Worm (Caenorhabditis elegans) whole organism, L1 larva: ENCODE data around the gene F09E5.16.

Experiments
- C04F5.9 ChIP-seq: sonication (generic microtip); optimal IDR thresholded peaks from 2 replicates; lab custom pipeline; 2016; ENCODE audit warnings: missing genetic modification characterization, missing compliant biosample characterization
- Y116A8C.19 ChIP-seq: sonication (generic microtip); optimal IDR thresholded peaks from 2 replicates; lab custom pipeline; 2016; ENCODE audit warnings: missing compliant biosample characterization, missing genetic modification characterization, borderline replicate concordance
- alr-1 ChIP-seq: fragments of 200-800 bp; sonication (Bioruptor generic); optimal IDR thresholded peaks from 2 replicates; lab custom pipeline; 2018; ENCODE audit warnings: borderline replicate concordance, mild to moderate bottlenecking, missing genetic modification characterization, missing compliant biosample characterization
- aly-2 ChIP-seq: fragments of 150-350 bp; optimal IDR thresholded peaks from 2 replicates; lab custom pipeline; 2014; ENCODE audit warnings: missing biosample characterization, missing genetic modification characterization
- ceh-8 ChIP-seq: fragments of 200-800 bp; sonication (Bioruptor generic); optimal IDR thresholded peaks from 2 replicates; lab custom pipeline; 2018; ENCODE audit warnings: mild to moderate bottlenecking, missing genetic modification characterization, moderate library complexity, missing compliant biosample characterization
- ceh-82 ChIP-seq, 3 experiments: fragments of 150-350 bp in 1 of 3; sonication (generic microtip) in 2 of 3; optimal IDR thresholded peaks; 2 replicates each; lab custom pipeline; 2014 to 2017; ENCODE audit warnings: missing biosample characterization in 3 of 3, missing genetic modification characterization in 3 of 3
- ceh-88 ChIP-seq: fragments of 200-800 bp; sonication (Bioruptor generic); IDR thresholded peaks from 2 replicates; pipeline ENCODE4 v1.3.6; 2022; ENCODE audit warnings: missing genetic modification characterization, missing compliant biosample characterization
- dpl-1 ChIP-seq, 3 experiments: fragments of 150-350 bp in 2 of 3; sonication (generic microtip) in 1 of 3; optimal IDR thresholded peaks; 2 replicates each; lab custom pipeline; 2014 to 2017; ENCODE audit warnings: missing biosample characterization in 3 of 3, missing genetic modification characterization in 3 of 3, missing genetic modification reagents in 3 of 3
- dsc-1 ChIP-seq: sonication (generic microtip); optimal IDR thresholded peaks from 2 replicates; lab custom pipeline; 2016; ENCODE audit warnings: mild to moderate bottlenecking, missing genetic modification characterization, missing compliant biosample characterization
- efl-1 ChIP-seq, 4 experiments: fragments of 150-350 bp; optimal IDR thresholded peaks in 3 of 4; peaks in 1 of 4; 1 replicate in 1 of 4; 2 replicates in 3 of 4; lab custom pipeline; 2014; ENCODE audit warnings: missing biosample characterization in 2 of 4, missing genetic modification characterization in 2 of 4, missing genetic modification reagents in 2 of 4
- efl-3 ChIP-seq: fragments of 200-800 bp; sonication (Bioruptor generic); optimal IDR thresholded peaks from 2 replicates; lab custom pipeline; 2018; ENCODE audit warnings: mild to moderate bottlenecking, missing genetic modification characterization, missing compliant biosample characterization
- egl-13 ChIP-seq: sonication (generic microtip); optimal IDR thresholded peaks from 2 replicates; lab custom pipeline; 2016; ENCODE audit warnings: missing genotype, missing genetic modification reagents, missing genetic modification characterization, missing compliant biosample characterization
- elt-2 ChIP-seq: sonication (generic microtip); optimal IDR thresholded peaks from 2 replicates; lab custom pipeline; 2016; ENCODE audit warnings: missing genetic modification characterization, mild to moderate bottlenecking, inconsistent platforms, missing compliant biosample characterization, missing genetic modification reagents
- fkh-10 ChIP-seq: sonication (generic microtip); optimal IDR thresholded peaks from 2 replicates; lab custom pipeline; 2017; ENCODE audit warnings: missing biosample characterization, missing genetic modification reagents, missing genetic modification characterization
- fkh-8 ChIP-seq: sonication (generic microtip); optimal IDR thresholded peaks from 2 replicates; lab custom pipeline; 2016; ENCODE audit warnings: mild to moderate bottlenecking, missing genetic modification characterization, missing compliant biosample characterization
- fos-1 ChIP-seq: fragments of 150-350 bp; optimal IDR thresholded peaks from 2 replicates; lab custom pipeline; 2014; ENCODE audit warnings: missing biosample characterization, missing genetic modification characterization
- grh-1 ChIP-seq: fragments of 200-800 bp; sonication (Bioruptor generic); IDR thresholded peaks from 2 replicates; pipeline ENCODE4 v1.3.6; 2022; ENCODE audit warnings: missing genetic modification reagents, missing genetic modification characterization, missing compliant biosample characterization
- lin-14 ChIP-seq: fragments of 200-800 bp; sonication (Bioruptor generic); optimal IDR thresholded peaks from 2 replicates; lab custom pipeline; 2018; ENCODE audit warnings: mild to moderate bottlenecking, missing genetic modification characterization, moderate library complexity, missing compliant biosample characterization
- lin-15B ChIP-seq: fragments of 150-350 bp; sonication (generic microtip); optimal IDR thresholded peaks from 3 replicates; lab custom pipeline; 2014; ENCODE audit warnings: missing biosample characterization, missing genetic modification characterization
- lin-35 ChIP-seq, 2 experiments: fragments of 150-350 bp; optimal IDR thresholded peaks; 2 replicates each; lab custom pipeline; 2014; ENCODE audit warnings: missing biosample characterization in 2 of 2, missing genetic modification characterization in 2 of 2, missing genetic modification reagents in 2 of 2
- lir-3 ChIP-seq: sonication (generic microtip); optimal IDR thresholded peaks from 2 replicates; lab custom pipeline; 2016; ENCODE audit warnings: mild to moderate bottlenecking, missing genetic modification characterization, moderate library complexity, missing compliant biosample characterization; ENCODE audit not compliant: poor library complexity
- lsy-2 ChIP-seq, 2 experiments: fragments of 150-350 bp; optimal IDR thresholded peaks; 2 replicates each; lab custom pipeline; 2014; ENCODE audit warnings: missing biosample characterization in 2 of 2, missing genetic modification characterization in 2 of 2
- mab-9 ChIP-seq: fragments of 200-800 bp; sonication (Bioruptor generic); IDR thresholded peaks from 2 replicates; pipeline ENCODE4 v1.3.6; 2022; ENCODE audit warnings: missing genetic modification reagents, missing genetic modification characterization, missing compliant biosample characterization
- nhr-19 ChIP-seq: fragments of 200-800 bp; sonication (Bioruptor generic); conservative IDR thresholded peaks from 2 replicates; pipeline ENCODE4 v1.3.6; 2022; ENCODE audit warnings: missing genetic modification characterization, missing compliant biosample characterization
- nhr-47 ChIP-seq: sonication (generic microtip); optimal IDR thresholded peaks from 2 replicates; lab custom pipeline; 2016; ENCODE audit warnings: mild to moderate bottlenecking, missing genetic modification characterization, moderate library complexity, missing compliant biosample characterization
- nhr-71 ChIP-seq: sonication (generic microtip); optimal IDR thresholded peaks from 2 replicates; lab custom pipeline; 2016; ENCODE audit warnings: mild to moderate bottlenecking, missing genetic modification characterization, moderate library complexity, missing compliant biosample characterization
- nhr-85 ChIP-seq: sonication (generic microtip); peaks from one replicate; lab custom pipeline; 2016; ENCODE audit warnings: missing genetic modification characterization, inconsistent platforms, missing compliant biosample characterization
- nhr-90 ChIP-seq: sonication (generic microtip); optimal IDR thresholded peaks from 2 replicates; lab custom pipeline; 2016; ENCODE audit warnings: mild to moderate bottlenecking, missing genetic modification characterization, missing compliant biosample characterization; ENCODE audit not compliant: poor library complexity
- pax-3 ChIP-seq: fragments of 200-800 bp; sonication (Bioruptor generic); optimal IDR thresholded peaks from 2 replicates; lab custom pipeline; 2018; ENCODE audit warnings: mild to moderate bottlenecking, missing genetic modification characterization, moderate library complexity, missing compliant biosample characterization
- pqm-1 ChIP-seq: sonication (generic microtip); optimal IDR thresholded peaks from 3 replicates; lab custom pipeline; 2017; ENCODE audit warnings: missing biosample characterization, missing genetic modification characterization
- rnt-1 ChIP-seq: sonication (generic microtip); optimal IDR thresholded peaks from 2 replicates; lab custom pipeline; 2016; ENCODE audit warnings: mild to moderate bottlenecking, missing genetic modification characterization, moderate library complexity, missing compliant biosample characterization
- skn-1 ChIP-seq: fragments of 150-350 bp; optimal IDR thresholded peaks from 2 replicates; lab custom pipeline; 2014; ENCODE audit warnings: missing biosample characterization, missing genetic modification characterization
- snpc-4 ChIP-seq: fragments of 150-350 bp; optimal IDR thresholded peaks from 2 replicates; lab custom pipeline; 2014; ENCODE audit warnings: missing biosample characterization, missing genetic modification characterization
- snu-23 ChIP-seq: sonication (generic microtip); optimal IDR thresholded peaks from 2 replicates; lab custom pipeline; 2016; ENCODE audit warnings: missing genetic modification characterization, missing compliant biosample characterization
- vab-15 ChIP-seq: sonication (generic microtip); optimal IDR thresholded peaks from 2 replicates; lab custom pipeline; 2017; ENCODE audit warnings: missing genotype, mild to moderate bottlenecking, missing genetic modification characterization, missing compliant biosample characterization
- ztf-11 ChIP-seq, 2 experiments: sonication (generic microtip); optimal IDR thresholded peaks; 2 replicates each; lab custom pipeline; 2016 to 2017; ENCODE audit warnings: missing genetic modification characterization in 2 of 2, missing biosample characterization in 1 of 2, missing compliant biosample characterization in 1 of 2

F09E5.16 gene

DNA sequence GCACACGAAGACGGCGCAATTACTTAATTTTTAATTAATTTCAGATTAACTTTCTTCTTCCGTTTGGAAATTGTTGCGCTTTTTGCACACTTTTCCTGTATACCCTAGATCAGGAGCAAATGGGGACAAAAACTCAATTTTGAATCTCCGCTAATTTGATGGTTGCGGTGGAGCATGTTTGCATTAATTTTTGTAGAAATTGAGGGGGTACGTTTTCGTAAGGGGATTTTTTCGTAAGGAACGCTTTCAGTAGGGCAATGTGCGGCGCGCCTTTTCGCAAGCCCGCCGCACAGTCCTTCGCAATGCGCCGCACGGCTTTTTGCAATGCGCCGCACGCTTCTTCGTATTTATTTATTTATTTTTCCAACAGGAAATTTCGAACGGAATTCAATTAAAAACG lies 19.2 kb downstream of the F09E5.16 start (continued):
- TF ChIP-seq snpc-4 (tag; lab: Kevin White, UChicago) (peak; percentile 57), grh-1 (peak; percentile 96), rnt-1 (peak; percentile 86), fkh-10 (GFP tag; lab: Kevin White, UChicago) (peak; percentile 12), nhr-90 (tag; lab: Kevin White, UChicago) (peak; percentile 81), dsc-1 (tag; lab: Kevin White, UChicago) (peak; percentile 51), lsy-2 (tag; optimal IDR thresholded peaks at IDR 0.05; lab: Kevin White, UChicago) (peak; percentile 64 to 88), nhr-85 (peak; percentile 84), efl-1 (optimal IDR thresholded peaks at IDR 0.05; lab: Kevin White, UChicago) (peak; percentile 72 to 93), efl-1 (GFP tag; optimal IDR thresholded peaks at IDR 0.05 in 1 of 2; lab: Kevin White, UChicago) (peak; percentile 92 to 99), vab-15 (tag; lab: Kevin White, UChicago) (peak; percentile 76), lin-15B (tag; lab: Kevin White, UChicago) (peak; percentile 55), nhr-71 (tag; lab: Kevin White, UChicago) (peak; percentile 84), snu-23 (GFP tag; lab: Kevin White, UChicago) (peak; percentile 73), egl-13 (tag; lab: Kevin White, UChicago) (peak; percentile 9), mab-9 (peak; percentile 89), ceh-88 (GFP tag; lab: Robert Waterston, UW) (peak; percentile 92), ceh-82 (tag; optimal IDR thresholded peaks at IDR 0.05; lab: Kevin White, UChicago) (peak; percentile 1 to 52 (median 50))

DNA sequence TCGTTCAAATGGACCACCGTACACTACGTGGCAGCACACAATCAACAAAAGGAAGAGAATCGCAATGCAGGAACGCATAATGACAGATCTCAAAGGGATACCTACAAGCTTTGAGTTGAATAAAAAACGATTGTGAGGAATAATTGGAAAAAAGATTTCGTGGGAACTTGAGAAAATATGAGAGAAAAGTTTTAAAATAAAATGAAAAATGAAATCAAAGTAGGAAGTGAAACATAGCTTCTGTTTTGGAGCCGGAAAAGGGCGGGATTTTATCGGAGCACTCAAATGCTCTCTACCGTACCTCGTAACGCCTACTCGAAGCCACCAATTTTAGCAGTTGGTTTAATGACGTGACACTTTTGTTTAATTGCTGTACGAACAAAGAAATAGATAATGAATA lies 20.8 kb downstream of the F09E5.16 start, which contains the start of gene F09E5.14:
Gene F09E5.14 (minus strand): TSS at position 101 of the 400 bp plus-strand sequence.
- TF ChIP-seq dpl-1 (GFP tag; optimal IDR thresholded peaks at IDR 0.05; lab: Kevin White, UChicago), result no peak
- no peak for TF ChIP-seq skn-1 (tag; lab: Kevin White, UChicago)
- no peak for TF ChIP-seq egl-13 (tag; lab: Kevin White, UChicago)
- no peak for TF ChIP-seq efl-1 (optimal IDR thresholded peaks at IDR 0.05; lab: Kevin White, UChicago)
- TF ChIP-seq efl-1 (GFP tag; optimal IDR thresholded peaks at IDR 0.05 in 1 of 2; lab: Kevin White, UChicago), result no peak
- TF ChIP-seq nhr-47 (tag; lab: Kevin White, UChicago), result no peak

DNA sequence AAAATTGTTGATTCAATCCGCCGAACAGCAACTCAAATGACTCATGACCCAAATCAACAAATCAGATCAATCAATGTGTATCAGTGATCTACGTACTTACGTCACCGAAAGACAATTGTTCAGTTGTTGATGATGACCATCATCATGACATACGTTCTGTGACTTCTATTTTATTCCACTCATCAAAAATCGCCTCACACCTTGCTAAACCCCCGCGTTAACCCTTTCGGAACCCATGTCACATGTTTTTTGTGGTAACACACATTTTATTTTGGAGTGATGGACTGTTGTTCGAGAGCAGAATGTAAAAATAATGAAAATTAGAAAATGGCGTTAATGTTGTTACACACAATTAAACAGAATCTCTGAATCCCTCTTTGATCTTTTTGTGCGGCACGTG lies 23.1 kb downstream of the F09E5.16 start:
- TF ChIP-seq alr-1 (tag; lab: Kevin White, UChicago) (no peak), efl-3 (GFP tag; lab: Kevin White, UChicago) (no peak), nhr-71 (tag; lab: Kevin White, UChicago) (peak; percentile 5), lin-14 (GFP tag; lab: Kevin White, UChicago) (peak; percentile 4), rnt-1 (peak; percentile 5), lin-35 (GFP tag; optimal IDR thresholded peaks at IDR 0.05; lab: Kevin White, UChicago) (peak in 1 of 2 experiments; percentile 13), C04F5.9 (no peak)

DNA sequence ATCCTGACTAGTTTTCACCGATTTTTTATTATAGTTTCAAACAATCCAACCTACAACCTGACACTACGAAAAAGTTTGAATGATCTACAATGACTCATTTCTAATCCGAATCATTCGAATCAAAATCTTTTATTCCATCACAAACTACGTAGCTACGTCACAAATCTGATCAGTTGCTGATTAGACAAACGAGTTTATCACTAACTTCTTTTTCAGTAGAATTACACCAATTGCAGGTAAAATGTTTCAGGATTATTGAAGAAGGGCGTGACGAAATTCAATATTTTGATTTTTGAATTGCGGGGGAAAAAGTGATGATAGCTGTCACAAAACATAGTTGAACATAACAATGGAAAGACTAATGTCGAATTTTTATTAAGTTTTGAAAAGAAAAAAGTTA lies 24.0 kb downstream of the F09E5.16 start:
- TF ChIP-seq elt-2 (tag; lab: Kevin White, UChicago) (no peak), fkh-8 (peak; percentile 43), nhr-47 (tag; lab: Kevin White, UChicago) (peak; percentile 40), pax-3 (tag; lab: Kevin White, UChicago) (no peak), dsc-1 (tag; lab: Kevin White, UChicago) (peak; percentile 95), efl-1 (optimal IDR thresholded peaks at IDR 0.05; lab: Kevin White, UChicago) (no peak), efl-1 (GFP tag; optimal IDR thresholded peaks at IDR 0.05 in 1 of 2; lab: Kevin White, UChicago) (peak in 1 of 2 experiments; percentile 67), nhr-71 (tag; lab: Kevin White, UChicago) (peak; percentile 32), nhr-90 (tag; lab: Kevin White, UChicago) (no peak)

DNA sequence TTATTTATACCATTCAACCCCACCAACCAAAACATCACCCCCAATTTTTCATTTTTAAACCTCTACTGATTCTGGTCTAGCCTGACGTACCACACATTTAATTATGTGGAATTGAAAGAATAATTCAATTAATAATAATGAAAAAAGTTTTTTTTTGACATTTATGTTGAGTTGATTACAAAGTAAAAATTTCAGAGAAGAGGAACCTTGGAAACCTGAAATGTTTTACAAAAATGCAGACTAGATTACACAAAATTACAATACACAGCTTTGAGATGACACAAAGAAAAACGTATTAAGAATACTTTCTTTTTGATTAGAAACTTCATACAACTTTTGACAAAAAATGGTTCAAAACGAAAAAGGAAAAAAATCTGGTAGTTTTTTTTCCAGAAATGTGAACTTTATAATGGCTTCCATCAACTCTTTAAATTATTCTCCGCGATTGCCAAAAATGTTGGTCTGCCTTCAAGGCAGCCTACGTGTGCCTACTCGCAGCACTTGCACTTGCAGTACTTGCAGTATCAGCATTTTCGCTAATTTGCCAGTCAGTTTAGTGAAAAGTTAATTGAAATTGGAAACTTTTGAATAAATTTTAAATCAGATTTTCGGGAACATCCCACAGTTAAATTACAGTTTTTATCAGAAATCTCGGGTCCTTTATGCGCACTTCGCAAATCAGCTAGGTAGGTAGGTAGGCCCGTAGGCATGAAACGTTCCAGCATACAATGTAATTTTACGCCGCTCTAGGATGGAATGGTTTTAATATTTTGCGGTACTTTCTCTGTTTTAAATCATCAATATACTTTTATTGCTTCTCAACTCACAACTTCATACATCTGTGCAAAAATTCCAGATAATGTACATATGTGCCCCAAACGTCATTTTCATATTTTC lies 24.6 kb downstream of the F09E5.16 start:
- TF ChIP-seq skn-1 (tag; lab: Kevin White, UChicago) (no peak), ceh-82 (tag; optimal IDR thresholded peaks at IDR 0.05; lab: Kevin White, UChicago) (no peak), nhr-47 (tag; lab: Kevin White, UChicago) (peak; percentile 3), lin-14 (GFP tag; lab: Kevin White, UChicago) (no peak), fkh-8 (peak; percentile 62), efl-1 (optimal IDR thresholded peaks at IDR 0.05; lab: Kevin White, UChicago) (no peak), efl-1 (GFP tag; optimal IDR thresholded peaks at IDR 0.05 in 1 of 2; lab: Kevin White, UChicago) (no peak), ceh-8 (GFP tag; lab: Kevin White, UChicago) (no peak), Y116A8C.19 (no peak), nhr-90 (tag; lab: Kevin White, UChicago) (no peak), aly-2 (tag; lab: Kevin White, UChicago) (peak; percentile 76), fos-1 (tag; lab: Kevin White, UChicago) (peak; percentile 10), ceh-88 (GFP tag; lab: Robert Waterston, UW) (peak; percentile 25; the same call in 1 of the 2 replicates), C04F5.9 (no peak), snu-23 (GFP tag; lab: Kevin White, UChicago) (no peak), nhr-19 (GFP tag; lab: Robert Waterston, UW) (no peak), ztf-11 (tag; optimal IDR thresholded peaks at IDR 0.05; lab: Kevin White, UChicago) (no peak), nhr-85 (no peak), pqm-1 (tag; lab: Kevin White, UChicago) (no peak), grh-1 (no peak), lir-3 (tag; lab: Kevin White, UChicago) (no peak)
